Fruit fly (Drosophila melanogaster) whole organism, prepupa: ENCODE results near the gene drn.

Source experiments
- Blimp-1 ChIP-seq: fragments of 200-800 bp; sonication (Bioruptor generic); optimal IDR thresholded peaks from 3 replicates; lab custom pipeline; 2017; ENCODE audit warnings: missing biosample characterization, missing genetic modification characterization, mild to moderate bottlenecking, moderate library complexity, missing genetic modification reagents
- CG10631 ChIP-seq: fragments of 200-800 bp; sonication (Bioruptor generic); optimal IDR thresholded peaks from 2 replicates; lab custom pipeline; 2016; ENCODE audit warnings: missing biosample characterization, missing genetic modification characterization
- CG10669 ChIP-seq: fragments of 200-800 bp; sonication (Bioruptor generic); optimal IDR thresholded peaks from 3 replicates; lab custom pipeline; 2018; ENCODE audit warnings: missing biosample characterization, mild to moderate bottlenecking, missing genetic modification characterization, moderate library complexity
- CG11762 ChIP-seq: fragments of 200-800 bp; sonication (Bioruptor generic); optimal IDR thresholded peaks from 3 replicates; lab custom pipeline; 2016; ENCODE audit warnings: missing biosample characterization, missing genetic modification characterization; ENCODE audit not compliant: insufficient read depth
- CG11902 ChIP-seq: fragments of 200-800 bp; sonication (Bioruptor generic); optimal IDR thresholded peaks from 3 replicates; lab custom pipeline; 2016; ENCODE audit warnings: missing biosample characterization, missing genetic modification characterization
- CG15336 ChIP-seq: fragments of 200-800 bp; sonication (Bioruptor generic); IDR thresholded peaks from 2 replicates; pipeline ENCODE4 v1.3.6; 2022; ENCODE audit warnings: missing biosample characterization, missing genetic modification characterization
- CG1621 ChIP-seq: fragments of 200-800 bp; sonication (Bioruptor generic); optimal IDR thresholded peaks from 3 replicates; lab custom pipeline; 2018; ENCODE audit warnings: missing biosample characterization, mild to moderate bottlenecking, missing genetic modification characterization
- CG16779 ChIP-seq: fragments of 200-800 bp; sonication (Bioruptor generic); optimal IDR thresholded peaks from 3 replicates; lab custom pipeline; 2017; ENCODE audit warnings: missing biosample characterization, mild to moderate bottlenecking, missing genetic modification characterization
- CG3032 ChIP-seq: fragments of 200-800 bp; optimal IDR thresholded peaks from 2 replicates; lab custom pipeline; 2019; ENCODE audit warnings: missing biosample characterization, mild to moderate bottlenecking, missing genetic modification characterization, moderate library complexity
- CG31627 ChIP-seq: fragments of 200-800 bp; sonication (Bioruptor generic); optimal IDR thresholded peaks from 3 replicates; lab custom pipeline; 2016; ENCODE audit warnings: missing biosample characterization, missing genetic modification characterization
- CG32006 ChIP-seq: fragments of 200-800 bp; sonication (Bioruptor generic); optimal IDR thresholded peaks from 3 replicates; lab custom pipeline; 2017; ENCODE audit warnings: missing biosample characterization, mild to moderate bottlenecking, missing genetic modification characterization
- CG34406 ChIP-seq: fragments of 200-800 bp; sonication (Bioruptor generic); optimal IDR thresholded peaks from 3 replicates; lab custom pipeline; 2016; ENCODE audit warnings: missing biosample characterization, missing genetic modification characterization
- CG6163 ChIP-seq: fragments of 200-800 bp; sonication (Bioruptor generic); IDR thresholded peaks from 3 replicates; pipeline ENCODE4 v1.3.6; 2022; ENCODE audit warnings: missing biosample characterization, missing genetic modification characterization
- CG6276 ChIP-seq: fragments of 200-800 bp; sonication (Bioruptor generic); optimal IDR thresholded peaks from 2 replicates; lab custom pipeline; 2017; ENCODE audit warnings: missing biosample characterization, mild to moderate bottlenecking, missing genetic modification characterization
- CG6808 ChIP-seq: fragments of 200-800 bp; sonication (Bioruptor generic); optimal IDR thresholded peaks from 3 replicates; lab custom pipeline; 2017; ENCODE audit warnings: missing biosample characterization, missing genetic modification characterization, mild to moderate bottlenecking, moderate library complexity, missing genetic modification reagents
- CG7368 ChIP-seq: fragments of 200-800 bp; sonication (Bioruptor generic); optimal IDR thresholded peaks from 3 replicates; lab custom pipeline; 2016; ENCODE audit warnings: missing biosample characterization, missing genetic modification characterization
- CG8119 ChIP-seq: fragments of 200-800 bp; sonication (Bioruptor generic); IDR thresholded peaks from 3 replicates; pipeline ENCODE4 v1.3.6; 2022; ENCODE audit warnings: missing biosample characterization, missing genetic modification characterization
- CG8319 ChIP-seq: fragments of 200-800 bp; sonication (Bioruptor generic); optimal IDR thresholded peaks from 3 replicates; lab custom pipeline; 2016; ENCODE audit warnings: missing biosample characterization, missing genetic modification characterization
- CG8632 ChIP-seq: fragments of 200-800 bp; sonication (Bioruptor generic); optimal IDR thresholded peaks from 3 replicates; lab custom pipeline; 2016; ENCODE audit warnings: missing biosample characterization, missing genetic modification characterization
- CG9139 ChIP-seq: fragments of 200-800 bp; sonication (Bioruptor generic); optimal IDR thresholded peaks from 3 replicates; lab custom pipeline; 2017; ENCODE audit warnings: missing biosample characterization, mild to moderate bottlenecking, missing genetic modification characterization
- Eip75B ChIP-seq: fragments of 200-800 bp; sonication (Bioruptor generic); optimal IDR thresholded peaks from 3 replicates; lab custom pipeline; 2016; ENCODE audit warnings: missing biosample characterization, missing genetic modification characterization
- Eip78C ChIP-seq: fragments of 200-800 bp; sonication (Bioruptor generic); peaks from one replicate; lab custom pipeline; 2016; ENCODE audit warnings: missing biosample characterization, missing genetic modification characterization
- Ets21C ChIP-seq: fragments of 200-800 bp; sonication (Bioruptor generic); optimal IDR thresholded peaks from 3 replicates; lab custom pipeline; 2016; ENCODE audit warnings: missing biosample characterization, missing genetic modification characterization
- Ets96B ChIP-seq: fragments of 200-800 bp; optimal IDR thresholded peaks from 2 replicates; lab custom pipeline; 2019; ENCODE audit warnings: missing biosample characterization, mild to moderate bottlenecking, missing genetic modification characterization, moderate library complexity
- Gug ChIP-seq: fragments of 200-800 bp; sonication (Bioruptor generic); IDR thresholded peaks from 2 replicates; pipeline ENCODE4 v1.3.6; 2022; ENCODE audit warnings: missing biosample characterization, missing genetic modification characterization
- Hr38 ChIP-seq: sonication (Bioruptor generic); optimal IDR thresholded peaks from 2 replicates; lab custom pipeline; 2016; ENCODE audit warnings: missing biosample characterization, missing genetic modification characterization
- Hr39 ChIP-seq: fragments of 200-800 bp; sonication (Bioruptor generic); optimal IDR thresholded peaks from 2 replicates; lab custom pipeline; 2016; ENCODE audit warnings: missing biosample characterization, missing genetic modification characterization
- Hr4 ChIP-seq: fragments of 200-800 bp; sonication (Bioruptor generic); optimal IDR thresholded peaks from 3 replicates; lab custom pipeline; 2016; ENCODE audit warnings: missing biosample characterization, missing genetic modification characterization
- Lpt ChIP-seq: fragments of 200-800 bp; sonication (Bioruptor generic); optimal IDR thresholded peaks from 3 replicates; lab custom pipeline; 2016; ENCODE audit warnings: missing biosample characterization, missing genetic modification characterization
- OdsH ChIP-seq: fragments of 200-800 bp; sonication (Bioruptor generic); optimal IDR thresholded peaks from 3 replicates; lab custom pipeline; 2016; ENCODE audit warnings: missing biosample characterization, missing genetic modification characterization
- Smox ChIP-seq: fragments of 200-800 bp; sonication (Bioruptor generic); optimal IDR thresholded peaks from 3 replicates; lab custom pipeline; 2016; ENCODE audit warnings: missing biosample characterization, missing genetic modification characterization
- Sox14 ChIP-seq: fragments of 200-800 bp; sonication (Bioruptor generic); optimal IDR thresholded peaks from 3 replicates; lab custom pipeline; 2016; ENCODE audit warnings: missing biosample characterization, missing genetic modification characterization
- Sox15 ChIP-seq: fragments of 200-800 bp; sonication (Bioruptor generic); optimal IDR thresholded peaks from 3 replicates; lab custom pipeline; 2016; ENCODE audit warnings: missing biosample characterization, missing genetic modification characterization
- achi ChIP-seq: fragments of 200-800 bp; sonication (Bioruptor generic); optimal IDR thresholded peaks from 3 replicates; lab custom pipeline; 2016; ENCODE audit warnings: missing biosample characterization, missing genetic modification characterization
- acj6 ChIP-seq: fragments of 200-800 bp; sonication (Bioruptor generic); optimal IDR thresholded peaks from 3 replicates; lab custom pipeline; 2016; ENCODE audit warnings: missing biosample characterization, missing genetic modification characterization
- cyc ChIP-seq: fragments of 200-800 bp; sonication (Bioruptor generic); optimal IDR thresholded peaks from 3 replicates; lab custom pipeline; 2016; ENCODE audit warnings: missing biosample characterization, missing genetic modification characterization
- dac ChIP-seq: fragments of 200-800 bp; sonication (Bioruptor generic); optimal IDR thresholded peaks from 2 replicates; lab custom pipeline; 2017; ENCODE audit warnings: missing biosample characterization, mild to moderate bottlenecking, missing genetic modification characterization
- eg ChIP-seq: fragments of 200-800 bp; sonication (Bioruptor generic); IDR thresholded peaks from 3 replicates; pipeline ENCODE4 v1.3.6; 2022; ENCODE audit warnings: missing biosample characterization, missing genetic modification characterization
- esn ChIP-seq: fragments of 200-800 bp; sonication (Bioruptor generic); optimal IDR thresholded peaks from 2 replicates; lab custom pipeline; 2016; ENCODE audit warnings: missing biosample characterization, mild to moderate bottlenecking, missing genetic modification characterization, moderate library complexity
- fd85E ChIP-seq: fragments of 200-800 bp; sonication (Bioruptor generic); optimal IDR thresholded peaks from 3 replicates; lab custom pipeline; 2016; ENCODE audit warnings: missing biosample characterization, missing genetic modification characterization
- net ChIP-seq: fragments of 200-800 bp; sonication (Bioruptor generic); optimal IDR thresholded peaks from 3 replicates; lab custom pipeline; 2016; ENCODE audit warnings: missing biosample characterization, missing genetic modification characterization
- salr ChIP-seq, 2 experiments: fragments of 200-800 bp; sonication (Bioruptor generic); optimal IDR thresholded peaks; 3 replicates each; lab custom pipeline; 2016 to 2018; ENCODE audit warnings: missing biosample characterization in 2 of 2, missing genetic modification characterization in 2 of 2, mild to moderate bottlenecking in 1 of 2
- ss ChIP-seq, 2 experiments: fragments of 200-800 bp; sonication (Bioruptor generic); optimal IDR thresholded peaks; 2 replicates in 1 of 2; 3 replicates in 1 of 2; lab custom pipeline; 2017 to 2018; ENCODE audit warnings: mild to moderate bottlenecking in 2 of 2, missing biosample characterization in 2 of 2, missing genetic modification characterization in 2 of 2, moderate library complexity in 1 of 2
- svp ChIP-seq: fragments of 200-800 bp; sonication (Bioruptor generic); peaks from one replicate; lab custom pipeline; 2016; ENCODE audit warnings: missing biosample characterization, missing genetic modification characterization
- topi ChIP-seq: fragments of 200-800 bp; sonication (Bioruptor generic); optimal IDR thresholded peaks from 3 replicates; lab custom pipeline; 2016; ENCODE audit warnings: missing biosample characterization, missing genetic modification characterization
- vri ChIP-seq: fragments of 200-800 bp; sonication (Bioruptor generic); optimal IDR thresholded peaks from 3 replicates; lab custom pipeline; 2016; ENCODE audit warnings: missing biosample characterization, mild to moderate bottlenecking, missing genetic modification characterization

Gene drn

dm6 chr3R:9344791-9345208 is 4.8 kb downstream of the drn start (continued):
- TF ChIP-seq Hr4 (peak; percentile 57), Lpt (GFP tag; lab: Kevin White, UChicago) (no peak), Eip78C (GFP tag; lab: Kevin White, UChicago) (peak; percentile 85), Gug (GFP tag; lab: Robert Waterston, UW) (0 out of 2 replicates have a peak, but pooled peaks have one; percentile 34), Smox (GFP tag; lab: Kevin White, UChicago) (peak; percentile 37), CG11762 (GFP tag; lab: Kevin White, UChicago) (no peak), Ets21C (no peak), Hr38 (no peak), eg (GFP tag; lab: Robert Waterston, UW) (peak; percentile 69), CG31627 (GFP tag; lab: Kevin White, UChicago) (peak; percentile 32), CG7368 (GFP tag; lab: Kevin White, UChicago) (no peak), acj6 (GFP tag; lab: Kevin White, UChicago) (peak; percentile 25), CG1621 (tag; lab: Kevin White, UChicago) (no peak)
- TF ChIP-seq, all 60 proteins: peak for 25

DNA sequence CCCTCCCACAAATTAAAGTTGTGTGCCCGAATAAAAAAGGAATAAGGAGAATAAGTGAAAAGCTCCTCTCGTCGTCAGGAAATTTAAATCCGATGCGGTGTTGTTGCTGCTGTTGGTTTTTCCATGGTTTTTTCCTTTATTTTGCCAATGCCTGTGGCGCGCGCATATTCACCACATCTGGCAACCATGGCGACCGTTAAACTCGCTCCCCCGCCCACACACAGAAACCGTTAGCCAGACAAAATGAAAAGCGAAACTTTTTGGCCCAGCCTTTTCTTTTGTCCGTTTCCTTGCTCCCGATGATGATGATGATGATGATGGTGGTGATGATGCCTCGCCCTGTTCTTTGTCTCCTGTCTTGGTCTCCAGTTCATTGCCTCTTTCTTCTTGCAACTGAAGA is 5.9 kb downstream of the drn start:
- TF ChIP-seq CG6163 (GFP tag; lab: Robert Waterston, UW), result peak; percentile 58; the same call in 2 of the 3 replicates
- peak; percentile 2 for TF ChIP-seq dac (GFP tag; lab: Kevin White, UChicago)
- TF ChIP-seq Sox14 (GFP tag; lab: Kevin White, UChicago), result peak; percentile 15
- TF ChIP-seq fd85E (GFP tag; lab: Kevin White, UChicago), result no peak
- TF ChIP-seq CG8119 (GFP tag; lab: Robert Waterston, UW), result peak; percentile 32; the same call in 1 of the 3 replicates
- no peak for TF ChIP-seq CG8632 (GFP tag; lab: Kevin White, UChicago)
- no peak for TF ChIP-seq svp (GFP tag; lab: Kevin White, UChicago)
- TF ChIP-seq CG10631 (GFP tag; lab: Kevin White, UChicago), result no peak
- 0 out of 3 replicates have a peak, but pooled peaks have one; percentile 26 for TF ChIP-seq eg (GFP tag; lab: Robert Waterston, UW)
- no peak for TF ChIP-seq Eip78C (GFP tag; lab: Kevin White, UChicago)
- TF ChIP-seq Blimp-1 (GFP tag; lab: Kevin White, UChicago), result peak; percentile 96

DNA sequence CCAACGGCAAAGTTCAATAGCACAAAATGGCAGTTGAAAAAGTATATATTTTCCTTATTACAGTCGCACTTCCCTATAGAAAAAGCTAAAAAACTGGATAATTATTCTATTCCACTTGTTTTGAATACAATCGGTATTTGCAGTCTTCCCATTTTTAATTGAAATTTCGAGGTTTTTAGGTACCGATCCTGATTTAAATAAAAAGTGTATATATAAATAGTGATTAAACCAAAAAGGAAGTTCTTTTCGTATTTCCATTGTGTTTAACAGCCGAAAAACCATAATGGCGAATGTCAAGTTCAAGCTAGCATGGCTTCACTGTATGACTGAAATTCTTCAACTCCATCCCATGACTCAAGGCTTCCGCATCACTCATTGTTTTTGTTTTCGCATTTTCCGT is 6.5 kb downstream of the drn start:
- peak; percentile 59 for TF ChIP-seq CG10669 (GFP tag; lab: Kevin White, UChicago)
- TF ChIP-seq cyc, result no peak
- TF ChIP-seq Lpt (GFP tag; lab: Kevin White, UChicago), result no peak
- peak; percentile 57 for TF ChIP-seq CG32006
- no peak for TF ChIP-seq Gug (GFP tag; lab: Robert Waterston, UW)
- TF ChIP-seq Hr38, result no peak
- peak; percentile 54 for TF ChIP-seq acj6 (GFP tag; lab: Kevin White, UChicago)
- peak; percentile 51 for TF ChIP-seq topi (GFP tag; lab: Kevin White, UChicago)
- TF ChIP-seq CG6808, result peak; percentile 42
- peak in 1 of 2 experiments; percentile 8 for TF ChIP-seq ss (GFP tag; optimal IDR thresholded peaks at IDR 0.05; lab: Kevin White, UChicago)
- TF ChIP-seq CG10631 (GFP tag; lab: Kevin White, UChicago), result peak; percentile 37
- TF ChIP-seq Sox15 (GFP tag; lab: Kevin White, UChicago), result peak; percentile 23
- no peak for TF ChIP-seq eg (GFP tag; lab: Robert Waterston, UW)
- TF ChIP-seq CG15336 (GFP tag; lab: Robert Waterston, UW), result peak; percentile 33
- peak; percentile 52 for TF ChIP-seq CG3032 (tag; lab: Kevin White, UChicago)
- TF ChIP-seq achi (GFP tag; lab: Kevin White, UChicago), result peak; percentile 20
- TF ChIP-seq CG16779 (tag; lab: Kevin White, UChicago), result no peak
- peak; percentile 55 for TF ChIP-seq Hr4
- peak in 1 of 2 experiments; percentile 5 for TF ChIP-seq salr (GFP tag; optimal IDR thresholded peaks at IDR 0.05; lab: Kevin White, UChicago)
- TF ChIP-seq vri (GFP tag; lab: Kevin White, UChicago), result peak; percentile 21
- TF ChIP-seq Hr39 (GFP tag; lab: Kevin White, UChicago), result peak; percentile 55
- peak; percentile 61 for TF ChIP-seq esn (GFP tag; lab: Kevin White, UChicago)
- peak; percentile 44 for TF ChIP-seq Sox14 (GFP tag; lab: Kevin White, UChicago)
- peak; percentile 13 for TF ChIP-seq net (GFP tag; lab: Kevin White, UChicago)
- TF ChIP-seq dac (GFP tag; lab: Kevin White, UChicago), result no peak
- TF ChIP-seq CG11902, result peak; percentile 6
- TF ChIP-seq CG9139 (GFP tag; lab: Kevin White, UChicago), result no peak
- TF ChIP-seq OdsH, result peak; percentile 50
- TF ChIP-seq Ets96B (tag; lab: Kevin White, UChicago), result peak; percentile 49
- no peak for TF ChIP-seq CG6276 (GFP tag; lab: Kevin White, UChicago)
- TF ChIP-seq CG8319 (GFP tag; lab: Kevin White, UChicago), result no peak
- no peak for TF ChIP-seq CG7368 (GFP tag; lab: Kevin White, UChicago)
- TF ChIP-seq CG31627 (GFP tag; lab: Kevin White, UChicago), result peak; percentile 44
- TF ChIP-seq Eip75B (GFP tag; lab: Kevin White, UChicago), result peak; percentile 17
- peak; percentile 61 for TF ChIP-seq CG34406 (GFP tag; lab: Kevin White, UChicago)
